Worm (Caenorhabditis elegans): ENCODE data around the gene B0001.2.

The B0001.2 gene

ce11 chrIV:12124314-12125084 is 26.3 kb downstream of the B0001.2 start, which contains the start of gene dhhc-6:
Gene dhhc-6, plus strand, starts transcription at chrIV:12124952.
- no peak for TF ChIP-seq ztf-11 (tag; optimal IDR thresholded peaks at IDR 0.05)
- no peak for TF ChIP-seq dsc-1 (tag; optimal IDR thresholded peaks at IDR 0.05)
- no peak for TF ChIP-seq lin-35 (GFP tag; optimal IDR thresholded peaks at IDR 0.05)
- no peak for TF ChIP-seq pax-3 (tag; optimal IDR thresholded peaks at IDR 0.05)
- TF ChIP-seq C34B4.2 (tag; optimal IDR thresholded peaks at IDR 0.05), result no peak
- TF ChIP-seq elt-3 (tag; optimal IDR thresholded peaks at IDR 0.05), result no peak
- no peak for TF ChIP-seq Y116A8C.19 (tag; optimal IDR thresholded peaks at IDR 0.05; ENCODE audit: borderline replicate concordance)
- no peak for TF ChIP-seq vab-15 (tag; optimal IDR thresholded peaks at IDR 0.05)
- no peak for TF ChIP-seq lsy-2 (tag; optimal IDR thresholded peaks at IDR 0.05)
- no peak for TF ChIP-seq unc-130 (tag; optimal IDR thresholded peaks at IDR 0.05)
- no peak for TF ChIP-seq nhr-28 (tag; optimal IDR thresholded peaks at IDR 0.05)
- TF ChIP-seq egl-27 (tag; optimal IDR thresholded peaks at IDR 0.05), result no peak

- no peak for TF ChIP-seq zag-1 (tag; optimal IDR thresholded peaks at IDR 0.05)
- TF ChIP-seq egl-27 (tag; optimal IDR thresholded peaks at IDR 0.05), result no peak
- TF ChIP-seq unc-98 (GFP tag; IDR thresholded peaks at IDR 0.05), result no peak
- no peak for TF ChIP-seq C34B4.2 (tag; optimal IDR thresholded peaks at IDR 0.05)
- no peak for TF ChIP-seq lin-13 (GFP tag; optimal IDR thresholded peaks at IDR 0.05)
- no peak for TF ChIP-seq nhr-90 (tag; optimal IDR thresholded peaks at IDR 0.05; ENCODE audit: poor library complexity)
- TF ChIP-seq hlh-17 (GFP tag; optimal IDR thresholded peaks at IDR 0.05; ENCODE audit: borderline replicate concordance), result no peak
- no peak for TF ChIP-seq C16A3.4 (tag; optimal IDR thresholded peaks at IDR 0.05)
- peak in 1 of 2 experiments; percentile 7 for TF ChIP-seq efl-1 (optimal IDR thresholded peaks at IDR 0.05)
- peak in 1 of 2 experiments; percentile 35 for TF ChIP-seq efl-1 (GFP tag; optimal IDR thresholded peaks at IDR 0.05 in 1 of 2)
- TF ChIP-seq tlp-1 (tag; optimal IDR thresholded peaks at IDR 0.05), result no peak
- no peak for TF ChIP-seq ceh-88 (GFP tag; IDR thresholded peaks at IDR 0.05)
- TF ChIP-seq C04F5.9 (tag; optimal IDR thresholded peaks at IDR 0.05), result no peak
- TF ChIP-seq lin-15B (tag; optimal IDR thresholded peaks at IDR 0.05), result peak; percentile 6
- TF ChIP-seq aha-1 (tag; optimal IDR thresholded peaks at IDR 0.05), result no peak
- no peak for TF ChIP-seq unc-30 (tag; optimal IDR thresholded peaks at IDR 0.05)
- TF ChIP-seq fkh-10 (GFP tag; optimal IDR thresholded peaks at IDR 0.05), result no peak
- TF ChIP-seq mef-2 (tag; optimal IDR thresholded peaks at IDR 0.05), result no peak
- no peak for TF ChIP-seq isw-1 (GFP tag; IDR thresholded peaks at IDR 0.05)
- peak; percentile 13 for TF ChIP-seq mep-1 (tag; optimal IDR thresholded peaks at IDR 0.05)
- TF ChIP-seq ceh-63 (GFP tag; optimal IDR thresholded peaks at IDR 0.05), result no peak
- TF ChIP-seq unc-62 (GFP tag; optimal IDR thresholded peaks at IDR 0.05), result no peak
- TF ChIP-seq pqm-1 (tag; optimal IDR thresholded peaks at IDR 0.05), result no peak
- no peak for TF ChIP-seq jun-1 (tag; optimal IDR thresholded peaks at IDR 0.05)
- TF ChIP-seq nhr-77 (tag; optimal IDR thresholded peaks at IDR 0.05), result no peak
- no peak for TF ChIP-seq unc-86 (tag; optimal IDR thresholded peaks at IDR 0.05)
- TF ChIP-seq fos-1 (tag; optimal IDR thresholded peaks at IDR 0.05), result no peak
- no peak for TF ChIP-seq lin-39 (tag; optimal IDR thresholded peaks at IDR 0.05)
- TF ChIP-seq unc-130 (tag; optimal IDR thresholded peaks at IDR 0.05), result no peak
- no peak for TF ChIP-seq xbp-1 (tag; optimal IDR thresholded peaks at IDR 0.05)
- TF ChIP-seq lsy-2 (tag; optimal IDR thresholded peaks at IDR 0.05), result peak; percentile 8 to 54
- TF ChIP-seq snpc-4 (tag; optimal IDR thresholded peaks at IDR 0.05), result no peak
- no peak for TF ChIP-seq ztf-11 (tag; optimal IDR thresholded peaks at IDR 0.05)
- TF ChIP-seq nhr-28 (tag; optimal IDR thresholded peaks at IDR 0.05), result no peak
- TF ChIP-seq elt-3 (tag; optimal IDR thresholded peaks at IDR 0.05), result no peak
- no peak for TF ChIP-seq aly-2 (tag; optimal IDR thresholded peaks at IDR 0.05)
- TF ChIP-seq sup-37 (GFP tag; optimal IDR thresholded peaks at IDR 0.05), result no peak
- TF ChIP-seq fkh-4 (tag; optimal IDR thresholded peaks at IDR 0.05; ENCODE audit: borderline replicate concordance), result no peak
- no peak for TF ChIP-seq nhr-85 (tag)
- TF ChIP-seq ztf-4 (tag; optimal IDR thresholded peaks at IDR 0.05), result no peak
- peak; percentile 8 for TF ChIP-seq nhr-47 (tag; optimal IDR thresholded peaks at IDR 0.05)
- peak; percentile 21 to 54 for TF ChIP-seq lin-35 (GFP tag; optimal IDR thresholded peaks at IDR 0.05)
- TF ChIP-seq ama-1 (optimal IDR thresholded peaks at IDR 0.05), result peak; percentile 21
- TF ChIP-seq pax-3 (tag; optimal IDR thresholded peaks at IDR 0.05), result no peak
- TF ChIP-seq tbx-2 (tag; optimal IDR thresholded peaks at IDR 0.05), result no peak
Measured at ce11 chrIV:12122874-12123664, 27.7 kb downstream of the B0001.2 start, which contains the start of gene aly-3. Gene aly-3, plus strand, starts transcription at chrIV:12123282.

All from whole organism, L1 larva.